Worm (Caenorhabditis elegans): ENCODE results near the gene F35B3.7.

The F35B3.7 gene

DNA sequence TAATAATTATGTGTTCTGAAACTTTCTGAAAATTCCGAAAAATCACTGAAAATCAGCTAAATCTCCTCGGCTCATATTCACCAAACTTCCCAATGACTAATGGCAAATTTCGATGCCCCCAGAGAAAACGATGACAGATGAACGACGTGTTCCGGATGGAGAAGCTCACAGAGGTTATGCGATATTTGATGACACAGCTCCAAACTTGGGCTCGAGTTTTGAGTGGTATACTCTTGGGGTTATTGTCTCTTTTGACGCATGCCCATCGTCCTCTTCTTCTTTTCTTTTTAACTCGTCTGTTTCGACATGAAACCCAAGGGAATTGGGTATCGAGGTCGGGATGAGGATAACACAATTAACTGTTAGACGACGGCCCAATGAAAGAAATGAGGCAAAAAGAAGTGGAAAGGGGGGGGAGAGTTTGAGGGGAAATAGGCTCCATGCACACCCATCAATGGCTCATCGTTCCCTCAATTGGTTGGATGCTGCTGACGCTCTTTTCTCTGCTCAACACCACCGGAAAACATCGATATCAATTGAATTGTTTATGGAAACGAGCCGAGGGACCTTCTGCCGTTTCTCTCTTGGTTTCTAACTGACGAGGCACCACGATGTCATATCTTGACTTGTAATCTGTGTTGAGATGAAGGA lies 39.3 kb downstream of the F35B3.7 start:
- no peak for TF ChIP-seq eor-1 (tag; optimal IDR thresholded peaks at IDR 0.05)
- no peak for TF ChIP-seq fkh-2 (tag; optimal IDR thresholded peaks at IDR 0.05)
- TF ChIP-seq nhr-28 (tag; optimal IDR thresholded peaks at IDR 0.05), result no peak
- no peak for TF ChIP-seq egl-27 (tag; optimal IDR thresholded peaks at IDR 0.05)
- no peak for TF ChIP-seq ceh-16 (tag; optimal IDR thresholded peaks at IDR 0.05)
- TF ChIP-seq ceh-9 (tag; optimal IDR thresholded peaks at IDR 0.05), result no peak
- TF ChIP-seq hmg-11 (tag; optimal IDR thresholded peaks at IDR 0.05), result no peak
- no peak for TF ChIP-seq elt-2 (tag; optimal IDR thresholded peaks at IDR 0.05)
- TF ChIP-seq ztf-11 (tag; optimal IDR thresholded peaks at IDR 0.05), result no peak
- TF ChIP-seq lsy-12 (tag; optimal IDR thresholded peaks at IDR 0.05), result no peak
- TF ChIP-seq ceh-82 (tag; optimal IDR thresholded peaks at IDR 0.05), result no peak
- no peak for TF ChIP-seq nhr-77 (tag; optimal IDR thresholded peaks at IDR 0.05)
- TF ChIP-seq skn-1 (tag; optimal IDR thresholded peaks at IDR 0.05), result no peak
- TF ChIP-seq fos-1 (tag; optimal IDR thresholded peaks at IDR 0.05), result no peak
- TF ChIP-seq ceh-28 (tag; optimal IDR thresholded peaks at IDR 0.05), result no peak
- no peak for TF ChIP-seq elt-1 (tag; optimal IDR thresholded peaks at IDR 0.05)
- no peak for TF ChIP-seq pqm-1 (tag; optimal IDR thresholded peaks at IDR 0.05)
- no peak for TF ChIP-seq ZK546.5 (tag; optimal IDR thresholded peaks at IDR 0.05)
- no peak for TF ChIP-seq fkh-10 (GFP tag; optimal IDR thresholded peaks at IDR 0.05)
- TF ChIP-seq mml-1 (tag; optimal IDR thresholded peaks at IDR 0.05), result no peak
- TF ChIP-seq snpc-4 (tag; optimal IDR thresholded peaks at IDR 0.05), result no peak
- peak; percentile 87 for TF ChIP-seq egl-5 (tag; optimal IDR thresholded peaks at IDR 0.05)
- TF ChIP-seq lin-39 (tag; optimal IDR thresholded peaks at IDR 0.05), result peak; percentile 18
- no peak for TF ChIP-seq elt-3 (tag; optimal IDR thresholded peaks at IDR 0.05)
- TF ChIP-seq nfya-1 (tag; optimal IDR thresholded peaks at IDR 0.05; ENCODE audit: insufficient read depth), result peak; percentile 40
- TF ChIP-seq zag-1 (tag; optimal IDR thresholded peaks at IDR 0.05), result no peak
- peak; percentile 27 for TF ChIP-seq unc-62 (GFP tag; optimal IDR thresholded peaks at IDR 0.05)
- TF ChIP-seq mdl-1 (tag; optimal IDR thresholded peaks at IDR 0.05), result no peak
- no peak for TF ChIP-seq jun-1 (tag; optimal IDR thresholded peaks at IDR 0.05)
- TF ChIP-seq unc-39 (tag; optimal IDR thresholded peaks at IDR 0.05), result no peak
- no peak for TF ChIP-seq nhr-25 (tag; optimal IDR thresholded peaks at IDR 0.05)
- TF ChIP-seq pha-4 (tag; optimal IDR thresholded peaks at IDR 0.05), result no peak
- no peak for TF ChIP-seq ama-1 (optimal IDR thresholded peaks at IDR 0.05)
- no peak for TF ChIP-seq nhr-67 (tag; optimal IDR thresholded peaks at IDR 0.05)

DNA sequence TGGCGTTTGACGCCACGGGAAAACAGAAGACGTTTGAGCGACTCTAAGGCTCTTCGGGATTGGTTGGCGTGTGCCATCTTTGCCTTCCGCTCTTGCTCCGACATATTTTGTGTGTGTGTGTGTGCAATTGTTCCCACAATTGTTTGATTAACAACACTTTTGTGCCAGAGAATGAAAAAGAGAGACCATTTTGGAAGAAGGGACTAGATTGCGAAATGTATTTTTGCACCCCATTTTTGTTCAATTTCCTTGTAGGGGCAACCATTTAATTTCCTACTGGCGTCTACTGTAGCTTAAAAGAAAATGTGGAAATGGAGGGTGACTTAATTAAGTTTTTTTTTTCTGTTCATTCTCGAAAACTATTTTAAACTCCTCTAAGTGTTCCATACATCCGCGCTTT lies 40.7 kb downstream of the F35B3.7 start:
- TF ChIP-seq lin-39 (tag; optimal IDR thresholded peaks at IDR 0.05) (peak; percentile 1), unc-62 (GFP tag; optimal IDR thresholded peaks at IDR 0.05) (no peak), egl-5 (tag; optimal IDR thresholded peaks at IDR 0.05) (peak; percentile 36), lsy-12 (tag; optimal IDR thresholded peaks at IDR 0.05) (no peak), nhr-12 (tag; optimal IDR thresholded peaks at IDR 0.05) (no peak), pha-4 (tag; optimal IDR thresholded peaks at IDR 0.05) (no peak), ceh-16 (tag; optimal IDR thresholded peaks at IDR 0.05) (no peak), ama-1 (optimal IDR thresholded peaks at IDR 0.05) (no peak), nfya-1 (tag; optimal IDR thresholded peaks at IDR 0.05; ENCODE audit: insufficient read depth) (peak; percentile 51)

DNA sequence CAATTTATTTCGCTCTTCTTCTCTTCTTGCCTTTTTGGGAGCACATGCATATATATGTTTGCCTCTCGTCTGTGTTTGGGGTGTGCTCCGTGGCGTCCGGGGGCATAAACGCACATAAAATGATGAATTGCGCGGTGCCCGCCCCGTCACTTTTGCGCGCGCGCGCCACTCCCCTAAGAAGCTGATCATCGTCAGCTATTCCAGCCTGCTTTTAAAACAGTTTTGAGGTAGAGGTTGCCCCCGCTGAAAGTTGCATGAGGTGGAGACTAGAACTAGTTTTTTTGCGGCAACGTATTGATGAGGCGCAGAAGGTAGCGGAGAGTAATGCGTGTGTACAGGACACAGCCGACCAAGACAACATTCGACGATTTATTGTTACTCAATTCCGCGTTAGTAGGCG lies 43.2 kb downstream of the F35B3.7 start:
- TF ChIP-seq sea-2 (GFP tag; optimal IDR thresholded peaks at IDR 0.05) (no peak), lin-15B (tag; optimal IDR thresholded peaks at IDR 0.05) (no peak), nfya-1 (tag; optimal IDR thresholded peaks at IDR 0.05; ENCODE audit: insufficient read depth) (no peak), elt-2 (tag; optimal IDR thresholded peaks at IDR 0.05) (no peak), hmg-11 (tag; optimal IDR thresholded peaks at IDR 0.05) (peak; percentile 10), egl-27 (tag; optimal IDR thresholded peaks at IDR 0.05) (no peak), R02D3.7 (tag; optimal IDR thresholded peaks at IDR 0.05) (no peak), jun-1 (tag; optimal IDR thresholded peaks at IDR 0.05) (no peak), ztf-4 (tag; optimal IDR thresholded peaks at IDR 0.05) (no peak), snpc-4 (tag; optimal IDR thresholded peaks at IDR 0.05) (no peak), lin-39 (tag; optimal IDR thresholded peaks at IDR 0.05) (peak; percentile 76), ZK546.5 (tag; optimal IDR thresholded peaks at IDR 0.05) (no peak), nhr-11 (tag; optimal IDR thresholded peaks at IDR 0.05) (no peak), nhr-23 (tag; optimal IDR thresholded peaks at IDR 0.05) (no peak), ceh-28 (tag; optimal IDR thresholded peaks at IDR 0.05) (no peak), zag-1 (tag; optimal IDR thresholded peaks at IDR 0.05) (no peak)

Data from whole organism, L3 larva.